Worm (Caenorhabditis elegans): ENCODE results near the gene Y75D11A.2.
"Not testable (repeated sequence)": the region's sequence is repeated elsewhere in the genome, so short reads cannot be mapped to it uniquely, and the experiment has no call there.

The Y75D11A.2 gene

DNA sequence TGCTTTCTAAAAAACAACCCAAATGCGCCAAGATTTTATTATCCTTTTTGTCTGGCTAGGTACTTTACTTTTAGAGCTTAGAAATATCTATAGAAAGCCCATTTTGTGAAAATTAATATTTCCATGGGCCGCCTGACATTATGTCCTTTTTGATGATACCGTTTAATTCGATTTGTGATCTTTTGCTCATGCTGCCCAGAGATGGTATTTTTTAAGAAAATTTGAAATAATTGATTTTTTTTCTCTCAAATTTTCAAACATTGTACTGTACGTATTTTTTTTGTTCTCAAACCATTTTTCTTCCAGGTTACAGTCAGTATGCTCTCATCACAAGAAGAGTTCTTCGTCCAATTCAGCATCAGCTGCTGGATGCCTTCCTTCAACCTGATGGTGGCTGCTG is at the start of gene Y75D11A.2:
Gene Y75D11A.2 (plus strand): TSS at position 301 of the 400 bp plus-strand sequence.
- not testable (repeated sequence) for TF ChIP-seq ces-1 (GFP tag; optimal IDR thresholded peaks at IDR 0.05); lin-15B (tag; optimal IDR thresholded peaks at IDR 0.05); ama-1 (optimal IDR thresholded peaks at IDR 0.05)

DNA sequence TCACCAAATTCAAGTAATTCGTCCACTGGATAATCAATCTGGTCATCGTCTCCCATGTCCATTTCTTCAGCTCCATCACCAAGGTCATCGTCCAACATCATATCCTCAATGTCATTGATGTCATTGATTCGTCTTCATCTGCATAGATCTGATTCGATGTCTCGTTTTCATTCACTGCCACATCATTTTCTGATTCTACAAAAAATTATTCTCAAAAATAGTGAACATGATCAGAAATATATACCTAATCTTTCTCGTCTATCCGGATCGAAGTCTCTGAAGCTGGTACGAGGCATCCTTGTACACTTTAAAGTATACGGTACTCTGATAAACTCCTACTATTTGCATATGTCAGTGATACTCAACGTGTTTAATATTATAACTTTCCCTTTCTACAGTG is 45.8 kb upstream of the Y75D11A.2 start, which contains the start of gene C36C9.4:
Gene C36C9.4 (minus strand): TSS at position 101 of the 400 bp plus-strand sequence.
- not testable (repeated sequence) for TF ChIP-seq nhr-76 (tag; optimal IDR thresholded peaks at IDR 0.05); unc-86 (tag; optimal IDR thresholded peaks at IDR 0.05); unc-62 (GFP tag; optimal IDR thresholded peaks at IDR 0.05)

ce11 chrX:1698476-1698875 is 44.2 kb upstream of the Y75D11A.2 start:
- no peak for TF ChIP-seq ceh-63 (GFP tag; optimal IDR thresholded peaks at IDR 0.05)
- TF ChIP-seq nhr-11 (tag; optimal IDR thresholded peaks at IDR 0.05), result no peak
- no peak for TF ChIP-seq unc-86 (tag; optimal IDR thresholded peaks at IDR 0.05)
- TF ChIP-seq jun-1 (tag; optimal IDR thresholded peaks at IDR 0.05), result no peak
- no peak for TF ChIP-seq tbx-2 (tag; optimal IDR thresholded peaks at IDR 0.05)
- no peak for TF ChIP-seq lin-35 (GFP tag; optimal IDR thresholded peaks at IDR 0.05)
- TF ChIP-seq aha-1 (tag; optimal IDR thresholded peaks at IDR 0.05), result no peak
- no peak for TF ChIP-seq unc-130 (tag; optimal IDR thresholded peaks at IDR 0.05)

ce11 chrX:1703049-1703448 is 39.6 kb upstream of the Y75D11A.2 start:
- TF ChIP-seq sptf-1 (tag; optimal IDR thresholded peaks at IDR 0.05) (no peak), ets-5 (GFP tag; IDR thresholded peaks at IDR 0.05) (no peak), egl-13 (tag; optimal IDR thresholded peaks at IDR 0.05) (no peak), egl-27 (tag; optimal IDR thresholded peaks at IDR 0.05) (no peak), efl-1 (optimal IDR thresholded peaks at IDR 0.05) (no peak), efl-1 (GFP tag; optimal IDR thresholded peaks at IDR 0.05 in 1 of 2) (no peak), isw-1 (GFP tag; IDR thresholded peaks at IDR 0.05) (no peak)

DNA sequence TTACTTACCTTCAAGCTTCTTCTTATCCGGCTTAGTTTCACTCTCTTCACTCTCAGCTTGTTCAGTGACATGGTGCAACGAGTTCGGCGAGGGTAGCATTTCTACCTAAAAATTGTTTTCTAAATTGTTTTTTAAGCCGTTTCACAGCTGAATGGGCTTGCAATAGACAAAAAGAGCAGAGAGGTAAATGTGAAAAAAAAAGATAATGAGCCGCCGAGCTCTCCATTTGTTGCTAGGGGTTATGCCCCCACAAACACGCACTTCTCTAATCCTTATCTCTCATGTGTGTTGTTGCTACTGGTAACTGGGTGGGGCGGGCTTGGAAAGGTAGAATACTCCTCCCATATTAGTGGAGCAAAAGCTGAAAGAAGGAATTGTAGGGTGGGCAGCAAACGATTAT is 38.8 kb upstream of the Y75D11A.2 start, which contains the start of gene C36C9.5:
Gene C36C9.5 (minus strand): TSS at position 101 of the 400 bp plus-strand sequence.
- TF ChIP-seq jun-1 (tag; optimal IDR thresholded peaks at IDR 0.05) (no peak), ceh-8 (GFP tag; optimal IDR thresholded peaks at IDR 0.05) (no peak), nhr-85 (tag) (no peak), lin-13 (GFP tag; optimal IDR thresholded peaks at IDR 0.05) (no peak), nhr-76 (tag; optimal IDR thresholded peaks at IDR 0.05) (no peak), rnt-1 (tag; optimal IDR thresholded peaks at IDR 0.05) (no peak)

DNA sequence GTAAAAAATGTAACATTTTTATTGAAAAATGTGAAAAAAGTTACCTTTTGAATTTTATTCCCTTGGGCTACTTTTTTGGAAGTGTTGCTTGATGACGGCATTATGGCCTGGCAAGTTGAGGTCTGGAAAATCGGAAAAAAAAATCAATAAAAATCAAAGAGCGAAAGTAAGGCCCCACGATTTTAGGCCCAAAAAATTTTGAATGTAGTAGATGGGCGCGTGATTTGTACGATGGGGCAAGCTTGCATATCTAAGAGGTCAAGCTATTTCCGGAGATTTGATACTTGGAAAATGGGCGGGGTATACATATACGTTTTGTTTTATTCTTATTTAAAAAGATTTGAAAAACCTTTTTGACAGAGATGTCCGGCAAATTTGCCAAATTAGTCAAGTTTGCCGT is 36.1 kb upstream of the Y75D11A.2 start, which contains the start of gene F07G6.5:
Gene F07G6.5 (minus strand): TSS at position 101 of the 400 bp plus-strand sequence.
- TF ChIP-seq nhr-11 (tag; optimal IDR thresholded peaks at IDR 0.05) (no peak), dsc-1 (tag; optimal IDR thresholded peaks at IDR 0.05) (no peak), swsn-7 (tag; optimal IDR thresholded peaks at IDR 0.05) (no peak), ztf-11 (tag; optimal IDR thresholded peaks at IDR 0.05) (no peak), pax-3 (tag; optimal IDR thresholded peaks at IDR 0.05) (no peak)

ce11 chrX:1712538-1712937 is 30.1 kb upstream of the Y75D11A.2 start, which contains the start of gene fbxa-52:
Gene fbxa-52 (minus strand): TSS chrX:1712638.
- TF ChIP-seq nhr-76 (tag; optimal IDR thresholded peaks at IDR 0.05) (no peak), ceh-63 (GFP tag; optimal IDR thresholded peaks at IDR 0.05) (no peak), nhr-84 (tag; optimal IDR thresholded peaks at IDR 0.05) (no peak), sup-37 (GFP tag; optimal IDR thresholded peaks at IDR 0.05) (no peak), lsy-2 (tag; optimal IDR thresholded peaks at IDR 0.05) (no peak), hpl-2 (GFP tag; optimal IDR thresholded peaks at IDR 0.05) (no peak), dsc-1 (tag; optimal IDR thresholded peaks at IDR 0.05) (no peak), xbp-1 (tag; optimal IDR thresholded peaks at IDR 0.05) (no peak), nhr-47 (tag; optimal IDR thresholded peaks at IDR 0.05) (no peak), aly-2 (tag; optimal IDR thresholded peaks at IDR 0.05) (no peak), swsn-7 (tag; optimal IDR thresholded peaks at IDR 0.05) (no peak)

Data from whole organism, L1 larva.